Fruit fly (Drosophila melanogaster): ENCODE measurements around the gene CG4168.

CG4168 gene

dm6 chr2L:15200409-15200808 is at the start of gene CG4168:
Gene CG4168 (minus strand): TSS chr2L:15200459.
- TF ChIP-seq lmd (GFP tag; IDR thresholded peaks at IDR 0.05) (no peak), Ets65A (GFP tag) (peak; percentile 27), trem (tag; optimal IDR thresholded peaks at IDR 0.05) (no peak), Pdp1 (GFP tag; optimal IDR thresholded peaks at IDR 0.05) (no peak), nerfin-2 (GFP tag; IDR thresholded peaks at IDR 0.05; ENCODE audit: partially characterized antibody) (no peak), Fer3 (tag; optimal IDR thresholded peaks at IDR 0.05) (no peak), wek (GFP tag; optimal IDR thresholded peaks at IDR 0.05) (no peak), CG9215 (GFP tag; IDR thresholded peaks at IDR 0.05) (0 out of 2 replicates have a peak, but pooled peaks have one; percentile 37), scrt (GFP tag; optimal IDR thresholded peaks at IDR 0.05) (peak; percentile 67), luna (GFP tag; optimal IDR thresholded peaks at IDR 0.05) (no peak), abd-A (tag; optimal IDR thresholded peaks at IDR 0.05) (peak; percentile 69), cwo (GFP tag; optimal IDR thresholded peaks at IDR 0.05) (no peak), CG14014 (GFP tag; IDR thresholded peaks at IDR 0.05) (no peak), prd (optimal IDR thresholded peaks at IDR 0.05) (no peak), prd (GFP tag; IDR thresholded peaks at IDR 0.05) (no peak), amos (GFP tag; IDR thresholded peaks at IDR 0.05; ENCODE audit: partially characterized antibody) (peak; percentile 4; the same call in 1 of the 2 replicates), CG7786 (GFP tag; optimal IDR thresholded peaks at IDR 0.05) (no peak), crol (GFP tag; IDR thresholded peaks at IDR 0.05) (peak; percentile 32; the same call in 1 of the 2 replicates), Opbp (GFP tag; IDR thresholded peaks at IDR 0.05; ENCODE audit: partially characterized antibody) (0 out of 3 replicates have a peak, but pooled peaks have one; percentile 25), Bgb (GFP tag; IDR thresholded peaks at IDR 0.05; ENCODE audit: partially characterized antibody) (no peak), Dip2 (GFP tag; IDR thresholded peaks at IDR 0.05) (no peak), Atf6 (GFP tag; IDR thresholded peaks at IDR 0.05) (no peak), ewg (GFP tag; optimal IDR thresholded peaks at IDR 0.05) (peak; percentile 96), Deaf1 (tag; optimal IDR thresholded peaks at IDR 0.05) (peak; percentile 99), CG11456 (GFP tag; IDR thresholded peaks at IDR 0.05) (0 out of 3 replicates have a peak, but pooled peaks have one; percentile 25), CG8388 (GFP tag; optimal IDR thresholded peaks at IDR 0.05) (no peak), Mes4 (GFP tag; optimal IDR thresholded peaks at IDR 0.05) (no peak), YL-1 (GFP tag; optimal IDR thresholded peaks at IDR 0.05) (no peak), cato (GFP tag; optimal IDR thresholded peaks at IDR 0.05; ENCODE audit: borderline replicate concordance) (no peak), esg (GFP tag; conservative IDR thresholded peaks at IDR 0.05) (no peak), CG16813 (GFP tag; IDR thresholded peaks at IDR 0.05; ENCODE audit: partially characterized antibody) (no peak), odd (GFP tag; optimal IDR thresholded peaks at IDR 0.05) (no peak), CG11504 (tag; optimal IDR thresholded peaks at IDR 0.05) (peak; percentile 5), CG17186 (GFP tag; optimal IDR thresholded peaks at IDR 0.05) (no peak), Jarid2 (GFP tag; optimal IDR thresholded peaks at IDR 0.05) (peak; percentile 45), wdn (GFP tag; IDR thresholded peaks at IDR 0.05) (no peak), CG17829 (tag; optimal IDR thresholded peaks at IDR 0.05) (no peak), CG14710 (tag; optimal IDR thresholded peaks at IDR 0.05) (no peak), E2f2 (GFP tag; IDR thresholded peaks at IDR 0.05) (no peak), Trl (optimal IDR thresholded peaks at IDR 0.05) (peak in 1 of 2 experiments; percentile 3), Trl (GFP tag; optimal IDR thresholded peaks at IDR 0.05) (no peak)

- TF ChIP-seq CG1024 (GFP tag; IDR thresholded peaks at IDR 0.05) (0 out of 2 replicates have a peak, but pooled peaks have one; percentile 8), CG8290 (GFP tag; optimal IDR thresholded peaks at IDR 0.05) (no peak), CG8290 (tag; optimal IDR thresholded peaks at IDR 0.05) (peak in 1 of 2 experiments; percentile 31), Sin3A (optimal IDR thresholded peaks at IDR 0.05) (no peak), Xrp1 (GFP tag; IDR thresholded peaks at IDR 0.05) (peak; percentile 32; the same call in 1 of the 2 replicates), sisA (GFP tag; IDR thresholded peaks at IDR 0.05) (peak; percentile 39; the same call in 1 of the 2 replicates), CG11504 (tag; optimal IDR thresholded peaks at IDR 0.05) (peak; percentile 55), Pdp1 (GFP tag; optimal IDR thresholded peaks at IDR 0.05) (peak in 1 of 2 experiments; percentile 32), fd96Cb (tag; optimal IDR thresholded peaks at IDR 0.05) (peak; percentile 26), Ptx1 (GFP tag; IDR thresholded peaks at IDR 0.05) (0 out of 2 replicates have a peak, but pooled peaks have one; percentile 10), Med (GFP tag) (peak; percentile 77), D19A (tag; optimal IDR thresholded peaks at IDR 0.05) (peak; percentile 15), CG31441 (GFP tag; IDR thresholded peaks at IDR 0.05) (no peak), CG30431 (GFP tag; optimal IDR thresholded peaks at IDR 0.05) (peak; percentile 22), CG3065 (GFP tag; optimal IDR thresholded peaks at IDR 0.05) (no peak)
Observed at dm6 chr2L:15249682-15250081, 49.4 kb upstream of the CG4168 start.

All from whole organism, embryonic.